Worm (Caenorhabditis elegans): ENCODE measurements around the gene srtx-1.

Gene srtx-1

ce11 chrIV:7390126-7390766 is 30.8 kb upstream of the srtx-1 start (continued):
- TF ChIP-seq Y116A8C.19 (tag; optimal IDR thresholded peaks at IDR 0.05; ENCODE audit: borderline replicate concordance): no peak
- peak; percentile 65 for TF ChIP-seq nhr-71 (tag; optimal IDR thresholded peaks at IDR 0.05)
- TF ChIP-seq rnt-1 (tag; optimal IDR thresholded peaks at IDR 0.05): peak; percentile 37
- TF ChIP-seq mef-2 (tag; optimal IDR thresholded peaks at IDR 0.05): no peak
- TF ChIP-seq unc-86 (tag; optimal IDR thresholded peaks at IDR 0.05): peak; percentile 47
- no peak for TF ChIP-seq nhr-77 (tag; optimal IDR thresholded peaks at IDR 0.05)
- no peak for TF ChIP-seq hlh-17 (GFP tag; optimal IDR thresholded peaks at IDR 0.05; ENCODE audit: borderline replicate concordance)
- no peak for TF ChIP-seq nhr-237 (tag; optimal IDR thresholded peaks at IDR 0.05)
- no peak for TF ChIP-seq mep-1 (tag; optimal IDR thresholded peaks at IDR 0.05)

- TF ChIP-seq sox-4 (tag; optimal IDR thresholded peaks at IDR 0.05) (no peak), fkh-10 (GFP tag; optimal IDR thresholded peaks at IDR 0.05) (peak; percentile 66), skn-1 (tag; optimal IDR thresholded peaks at IDR 0.05) (peak; percentile 75), aly-2 (tag; optimal IDR thresholded peaks at IDR 0.05) (no peak), zip-4 (GFP tag; optimal IDR thresholded peaks at IDR 0.05) (peak; percentile 64), F16B12.6 (tag; optimal IDR thresholded peaks at IDR 0.05) (no peak), ceh-82 (tag; optimal IDR thresholded peaks at IDR 0.05) (peak; percentile 38 to 54 (median 43)), elt-3 (tag; optimal IDR thresholded peaks at IDR 0.05) (no peak), fkh-4 (tag; optimal IDR thresholded peaks at IDR 0.05; ENCODE audit: borderline replicate concordance) (no peak), tlp-1 (tag; optimal IDR thresholded peaks at IDR 0.05) (no peak), efl-1 (optimal IDR thresholded peaks at IDR 0.05) (peak in 1 of 2 experiments; percentile 34), efl-1 (GFP tag; optimal IDR thresholded peaks at IDR 0.05 in 1 of 2) (peak in 1 of 2 experiments; percentile 88), nhr-85 (tag) (peak; percentile 31), lsy-2 (tag; optimal IDR thresholded peaks at IDR 0.05) (peak in 1 of 2 experiments; percentile 51), nhr-47 (tag; optimal IDR thresholded peaks at IDR 0.05) (peak; percentile 46), aha-1 (tag; optimal IDR thresholded peaks at IDR 0.05) (no peak), mdl-1 (tag; optimal IDR thresholded peaks at IDR 0.05) (peak in 1 of 2 experiments; percentile 51), blmp-1 (tag; optimal IDR thresholded peaks at IDR 0.05) (no peak), lin-39 (tag; optimal IDR thresholded peaks at IDR 0.05) (no peak), unc-98 (GFP tag; IDR thresholded peaks at IDR 0.05) (no peak), ets-5 (GFP tag; IDR thresholded peaks at IDR 0.05) (no peak), ces-1 (GFP tag; optimal IDR thresholded peaks at IDR 0.05) (no peak), elt-2 (tag; optimal IDR thresholded peaks at IDR 0.05) (no peak), sptf-1 (tag; optimal IDR thresholded peaks at IDR 0.05) (no peak), dsc-1 (tag; optimal IDR thresholded peaks at IDR 0.05) (peak; percentile 5), lin-13 (GFP tag; optimal IDR thresholded peaks at IDR 0.05) (peak; percentile 50), nhr-20 (tag; optimal IDR thresholded peaks at IDR 0.05) (peak; percentile 49), ztf-11 (tag; optimal IDR thresholded peaks at IDR 0.05) (no peak), hlh-17 (GFP tag; optimal IDR thresholded peaks at IDR 0.05; ENCODE audit: borderline replicate concordance) (no peak), hpl-2 (GFP tag; optimal IDR thresholded peaks at IDR 0.05) (no peak), fkh-8 (tag; optimal IDR thresholded peaks at IDR 0.05) (peak; percentile 46), nhr-12 (tag; optimal IDR thresholded peaks at IDR 0.05) (no peak), grh-1 (GFP tag; IDR thresholded peaks at IDR 0.05) (no peak), isw-1 (GFP tag; IDR thresholded peaks at IDR 0.05) (peak; percentile 54), lin-15B (tag; optimal IDR thresholded peaks at IDR 0.05) (no peak), efl-3 (GFP tag; optimal IDR thresholded peaks at IDR 0.05) (no peak), jun-1 (tag; optimal IDR thresholded peaks at IDR 0.05) (no peak), dpl-1 (GFP tag; optimal IDR thresholded peaks at IDR 0.05) (peak in 2 of 3 experiments; percentile 8 to 16), fos-1 (tag; optimal IDR thresholded peaks at IDR 0.05) (no peak), sup-37 (GFP tag; optimal IDR thresholded peaks at IDR 0.05) (no peak), lin-35 (GFP tag; optimal IDR thresholded peaks at IDR 0.05) (peak in 1 of 2 experiments; percentile 31)
Measured at ce11 chrIV:7391534-7392343, 29.3 kb upstream of the srtx-1 start.

Measured in whole organism, L1 larva.